Worm (Caenorhabditis elegans): ENCODE data around the gene him-10.

ce11 chrIII:5834663-5835062, 31.6 kb downstream of the him-10 start:
- no peak for TF ChIP-seq aptf-2 (GFP tag; conservative IDR thresholded peaks at IDR 0.05)
- no peak for TF ChIP-seq gei-17 (GFP tag; optimal IDR thresholded peaks at IDR 0.05)
- TF ChIP-seq ama-1 (optimal IDR thresholded peaks at IDR 0.05): no peak
- no peak for TF ChIP-seq ama-1 (GFP tag; optimal IDR thresholded peaks at IDR 0.05)

All from whole organism, young adult.